Fruit fly (Drosophila melanogaster) whole organism, embryonic: ENCODE results near the gene Chd64.

Experiments used
- Adf1 ChIP-seq: fragments of 200-800 bp; sonication (Bioruptor generic); IDR thresholded peaks from 2 replicates; pipeline ENCODE4 v1.3.6; 2022; ENCODE audit warnings: missing biosample characterization, missing genetic modification characterization
- CG10431 ChIP-seq: fragments of 200-800 bp; sonication (Bioruptor generic); optimal IDR thresholded peaks from 3 replicates; lab custom pipeline; 2018; ENCODE audit warnings: missing biosample characterization, mild to moderate bottlenecking, missing genetic modification characterization
- CG12236 ChIP-seq: fragments of 200-800 bp; sonication (Bioruptor generic); optimal IDR thresholded peaks from 2 replicates; lab custom pipeline; 2016; ENCODE audit warnings: missing biosample characterization, missing genetic modification characterization
- CG13775 ChIP-seq: fragments of 200-800 bp; sonication (Bioruptor generic); optimal IDR thresholded peaks from 3 replicates; lab custom pipeline; 2017; ENCODE audit warnings: missing biosample characterization, mild to moderate bottlenecking, missing genetic modification characterization
- CG14667 ChIP-seq: fragments of 200-800 bp; sonication (Bioruptor generic); IDR thresholded peaks from 2 replicates; pipeline ENCODE4 v1.3.6; 2022; ENCODE audit warnings: missing biosample characterization, missing genetic modification characterization
- CG14860 ChIP-seq: fragments of 200-800 bp; sonication (Bioruptor generic); IDR thresholded peaks from 3 replicates; pipeline ENCODE4 v1.3.6; 2022; ENCODE audit warnings: missing biosample characterization, missing genetic modification characterization; ENCODE audit not compliant: partially characterized antibody
- CG15479 ChIP-seq: fragments of 200-800 bp; sonication (Bioruptor generic); optimal IDR thresholded peaks from 3 replicates; lab custom pipeline; 2019; ENCODE audit warnings: missing biosample characterization, mild to moderate bottlenecking, missing genetic modification characterization, moderate library complexity
- CG16813 ChIP-seq: fragments of 200-800 bp; sonication (Bioruptor generic); IDR thresholded peaks from 3 replicates; pipeline ENCODE4 v1.3.6; 2022; ENCODE audit warnings: missing biosample characterization, missing genetic modification characterization; ENCODE audit not compliant: partially characterized antibody
- CG17186 ChIP-seq: fragments of 200-800 bp; sonication (Bioruptor generic); optimal IDR thresholded peaks from 3 replicates; lab custom pipeline; 2017; ENCODE audit warnings: missing biosample characterization, missing genetic modification reagents, missing genetic modification characterization
- CG2116 ChIP-seq: fragments of 200-800 bp; sonication (Bioruptor generic); optimal IDR thresholded peaks from 3 replicates; lab custom pipeline; 2018; ENCODE audit warnings: missing biosample characterization, mild to moderate bottlenecking, missing genetic modification characterization
- CG2875 ChIP-seq: fragments of 200-800 bp; sonication (Bioruptor generic); optimal IDR thresholded peaks from 2 replicates; lab custom pipeline; 2017; ENCODE audit warnings: missing biosample characterization, mild to moderate bottlenecking, missing genetic modification characterization, missing genetic modification reagents
- CG30020 ChIP-seq: fragments of 200-800 bp; optimal IDR thresholded peaks from 2 replicates; lab custom pipeline; 2019; ENCODE audit warnings: missing biosample characterization, mild to moderate bottlenecking, missing genetic modification characterization, moderate library complexity
- CG42726 ChIP-seq: fragments of 200-800 bp; sonication (Bioruptor generic); IDR thresholded peaks from 2 replicates; pipeline ENCODE4 v1.3.6; 2022; ENCODE audit warnings: missing biosample characterization, missing genetic modification characterization; ENCODE audit not compliant: partially characterized antibody
- CG8924 ChIP-seq: fragments of 200-800 bp; optimal IDR thresholded peaks from 3 replicates; lab custom pipeline; 2019; ENCODE audit warnings: missing biosample characterization, mild to moderate bottlenecking, missing genetic modification characterization, moderate library complexity
- CG9797 ChIP-seq: fragments of 200-800 bp; sonication (Bioruptor generic); optimal IDR thresholded peaks from 3 replicates; lab custom pipeline; 2018; ENCODE audit warnings: missing biosample characterization, mild to moderate bottlenecking, missing genetic modification characterization
- CHES-1-like ChIP-seq: fragments of 200-800 bp; sonication (Bioruptor generic); optimal IDR thresholded peaks from 2 replicates; lab custom pipeline; 2016; ENCODE audit warnings: missing biosample characterization, missing genetic modification characterization
- D ChIP-seq, 2 experiments: fragments of 200-800 bp in 1 of 2; fragments of >200 bp in 1 of 2; sonication (Bioruptor generic) in 1 of 2; optimal IDR thresholded peaks; 2 replicates in 1 of 2; 3 replicates in 1 of 2; lab custom pipeline; 2017; ENCODE audit warnings: mild to moderate bottlenecking in 1 of 2, missing biosample characterization in 1 of 2, missing genetic modification characterization in 1 of 2, missing genetic modification reagents in 1 of 2
- Deaf1 ChIP-seq: fragments of 200-800 bp; optimal IDR thresholded peaks from 3 replicates; lab custom pipeline; 2019; ENCODE audit warnings: missing biosample characterization, mild to moderate bottlenecking, missing genetic modification characterization, moderate library complexity
- Dref ChIP-seq: fragments of 200-800 bp; sonication (Bioruptor generic); IDR thresholded peaks from 2 replicates; pipeline ENCODE4 v1.3.6; 2022; ENCODE audit warnings: missing biosample characterization, missing genetic modification characterization
- H2.0 ChIP-seq: fragments of 200-800 bp; sonication (Bioruptor generic); IDR thresholded peaks from 2 replicates; pipeline ENCODE4 v1.3.6; 2022; ENCODE audit warnings: missing biosample characterization, missing genetic modification characterization
- HLH54F ChIP-seq: fragments of 200-800 bp; sonication (Bioruptor generic); optimal IDR thresholded peaks from 3 replicates; lab custom pipeline; 2016; ENCODE audit warnings: missing biosample characterization, missing genetic modification characterization
- MESR4 ChIP-seq: fragments of 200-800 bp; sonication (Bioruptor generic); optimal IDR thresholded peaks from 2 replicates; lab custom pipeline; 2018; ENCODE audit warnings: missing biosample characterization, mild to moderate bottlenecking, missing genetic modification characterization, moderate library complexity
- Med ChIP-seq: fragments of 200-800 bp; sonication (Bioruptor generic); peaks from one replicate; lab custom pipeline; 2016; ENCODE audit warnings: missing biosample characterization, missing genetic modification characterization, mild to moderate bottlenecking, inconsistent platforms, moderate library complexity
- Nf-YB ChIP-seq: fragments of 200-800 bp; sonication (Bioruptor generic); optimal IDR thresholded peaks from 3 replicates; lab custom pipeline; 2019; ENCODE audit warnings: missing biosample characterization, mild to moderate bottlenecking, missing genetic modification characterization, moderate library complexity
- Opbp ChIP-seq: fragments of 200-800 bp; sonication (Bioruptor generic); IDR thresholded peaks from 3 replicates; pipeline ENCODE4 v1.3.6; 2022; ENCODE audit warnings: missing biosample characterization, missing genetic modification characterization; ENCODE audit not compliant: partially characterized antibody
- PHDP ChIP-seq: fragments of 200-800 bp; sonication (Bioruptor generic); optimal IDR thresholded peaks from 3 replicates; lab custom pipeline; 2018; ENCODE audit warnings: missing biosample characterization, mild to moderate bottlenecking, missing genetic modification characterization, moderate library complexity
- Sin3A ChIP-seq: fragments of >200 bp; optimal IDR thresholded peaks from 2 replicates; lab custom pipeline; 2018
- ara ChIP-seq: fragments of 200-800 bp; sonication (Bioruptor generic); IDR thresholded peaks from 2 replicates; pipeline ENCODE4 v1.3.6; 2022; ENCODE audit warnings: missing biosample characterization, missing genetic modification characterization
- ato ChIP-seq: fragments of 200-800 bp; sonication (Bioruptor generic); IDR thresholded peaks from 2 replicates; pipeline ENCODE4 v1.3.6; 2022; ENCODE audit warnings: missing biosample characterization, missing genetic modification characterization; ENCODE audit not compliant: partially characterized antibody
- bbx ChIP-seq: fragments of 200-800 bp; sonication (Bioruptor generic); IDR thresholded peaks from 2 replicates; pipeline ENCODE4 v1.3.6; 2022; ENCODE audit warnings: missing biosample characterization, missing genetic modification characterization; ENCODE audit not compliant: partially characterized antibody
- chinmo ChIP-seq: fragments of 200-800 bp; sonication (Bioruptor generic); IDR thresholded peaks from 4 replicates; pipeline ENCODE4 v1.3.6; 2022; ENCODE audit warnings: missing biosample characterization, missing genetic modification characterization; ENCODE audit not compliant: partially characterized antibody
- ci ChIP-seq: fragments of 200-800 bp; sonication (Bioruptor generic); IDR thresholded peaks from 3 replicates; pipeline ENCODE4 v1.3.6; 2022; ENCODE audit warnings: missing biosample characterization, missing genetic modification characterization
- crol ChIP-seq: fragments of 200-800 bp; sonication (Bioruptor generic); IDR thresholded peaks from 2 replicates; pipeline ENCODE4 v1.3.6; 2022; ENCODE audit warnings: missing biosample characterization, missing genetic modification characterization
- eve ChIP-seq, 2 experiments: fragments of >200 bp; optimal IDR thresholded peaks; 2 replicates each; lab custom pipeline; 2017; ENCODE audit warnings: missing biosample characterization in 2 of 2, missing genetic modification characterization in 2 of 2
- hb ChIP-seq: fragments of 200-800 bp; sonication (Bioruptor generic); IDR thresholded peaks from 3 replicates; pipeline ENCODE4 v1.3.6; 2022; ENCODE audit warnings: missing biosample characterization, missing genetic modification characterization; ENCODE audit not compliant: partially characterized antibody
- hkb ChIP-seq, 2 experiments: fragments of 200-800 bp in 1 of 2; fragments of >200 bp in 1 of 2; sonication (Bioruptor generic) in 1 of 2; IDR thresholded peaks in 1 of 2; optimal IDR thresholded peaks in 1 of 2; 2 replicates each; pipeline versions ENCODE4 v1.3.6 to Lab custom; 2017 to 2022; ENCODE audit warnings: missing biosample characterization in 1 of 2, missing genetic modification characterization in 1 of 2
- luna ChIP-seq: fragments of 200-800 bp; sonication (Bioruptor generic); optimal IDR thresholded peaks from 2 replicates; lab custom pipeline; 2016; ENCODE audit warnings: missing biosample characterization, missing genetic modification characterization
- mirr ChIP-seq: fragments of 200-800 bp; sonication (Bioruptor generic); optimal IDR thresholded peaks from 3 replicates; lab custom pipeline; 2018; ENCODE audit warnings: missing biosample characterization, mild to moderate bottlenecking, missing genetic modification characterization
- nerfin-2 ChIP-seq: fragments of 200-800 bp; sonication (Bioruptor generic); IDR thresholded peaks from 2 replicates; pipeline ENCODE4 v1.3.6; 2022; ENCODE audit warnings: missing biosample characterization, missing genetic modification characterization; ENCODE audit not compliant: partially characterized antibody
- pan ChIP-seq, 4 experiments: fragments of >200 bp in 3 of 4; fragments of 200-800 bp in 1 of 4; sonication (Bioruptor generic) in 1 of 4; optimal IDR thresholded peaks in 3 of 4; IDR thresholded peaks in 1 of 4; 2 replicates each; pipeline versions ENCODE4 v1.3.6 to Lab custom; 2017 to 2022; ENCODE audit warnings: missing biosample characterization in 2 of 4, missing genetic modification characterization in 2 of 4, mixed read lengths in 1 of 4
- ranshi ChIP-seq: fragments of 200-800 bp; sonication (Bioruptor generic); IDR thresholded peaks from 2 replicates; pipeline ENCODE4 v1.3.6; 2022; ENCODE audit warnings: missing biosample characterization, missing genetic modification characterization
- sna ChIP-seq: fragments of 200-800 bp; sonication (Bioruptor generic); IDR thresholded peaks from 2 replicates; pipeline ENCODE4 v1.3.6; 2022; ENCODE audit warnings: missing biosample characterization, missing genetic modification characterization; ENCODE audit not compliant: partially characterized antibody
- sqz ChIP-seq: fragments of 200-800 bp; sonication (Bioruptor generic); optimal IDR thresholded peaks from 3 replicates; lab custom pipeline; 2018; ENCODE audit warnings: missing biosample characterization, mild to moderate bottlenecking, missing genetic modification characterization
- tio ChIP-seq: fragments of 200-800 bp; sonication (Bioruptor generic); optimal IDR thresholded peaks from 2 replicates; lab custom pipeline; 2017; ENCODE audit warnings: missing biosample characterization, missing genetic modification characterization, inconsistent platforms
- unc-4 ChIP-seq: fragments of 200-800 bp; sonication (Bioruptor generic); IDR thresholded peaks from 2 replicates; pipeline ENCODE4 v1.3.6; 2022; ENCODE audit warnings: missing biosample characterization, missing genetic modification characterization; ENCODE audit not compliant: partially characterized antibody

Chd64 gene

DNA sequence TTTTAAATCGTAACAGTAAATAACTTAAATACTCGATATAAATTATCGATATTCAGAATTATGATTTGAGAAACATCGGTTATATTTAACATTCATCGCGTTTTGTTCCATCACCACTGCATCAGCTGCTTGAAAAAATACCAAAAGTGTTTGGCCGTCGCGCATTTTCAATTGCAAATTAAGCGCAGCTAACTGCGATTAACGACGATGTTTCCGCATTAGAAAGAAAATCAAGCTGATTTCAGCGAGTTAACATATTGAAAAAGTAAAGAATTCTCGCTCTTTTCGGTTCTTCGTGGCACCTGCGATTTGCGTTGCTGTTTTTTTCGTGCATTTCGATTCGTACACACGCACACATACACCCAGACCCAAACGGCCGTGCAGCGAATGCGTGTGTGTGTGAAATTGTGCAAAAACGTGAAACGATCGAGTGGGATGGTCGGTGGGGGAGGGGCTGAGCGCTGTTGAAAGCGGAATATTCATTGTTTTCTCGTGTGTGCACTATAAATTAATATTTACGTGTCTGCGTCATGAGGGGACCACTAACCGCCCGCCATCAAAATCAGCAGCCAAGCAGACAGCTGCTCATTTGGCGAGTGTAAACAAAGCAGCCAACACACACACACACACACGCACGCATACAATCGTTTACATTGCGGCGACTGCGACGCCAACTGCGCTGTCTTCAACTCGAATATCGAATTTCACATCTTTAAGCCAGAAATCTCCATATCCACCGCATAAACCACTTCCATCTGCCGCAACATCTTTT is 13.9 kb downstream of the Chd64 start, which contains the start of gene Ack (continued):
- TF ChIP-seq Med: peak; percentile 58
- peak; percentile 49 for TF ChIP-seq CG8924 (tag; lab: Kevin White, UChicago)
- TF ChIP-seq CHES-1-like (GFP tag; lab: Kevin White, UChicago): peak; percentile 44
- TF ChIP-seq bbx (GFP tag; lab: Robert Waterston, UW): peak; percentile 87
- TF ChIP-seq CG2116 (GFP tag; lab: Kevin White, UChicago): peak; percentile 53
- TF ChIP-seq CG16813 (GFP tag; lab: Robert Waterston, UW): peak; percentile 82
- peak; percentile 39; the same call in 1 of the 3 replicates for TF ChIP-seq hb (GFP tag; lab: Robert Waterston, UW)
- TF ChIP-seq PHDP (tag; lab: Kevin White, UChicago): no peak
- peak; percentile 59; the same call in 1 of the 2 replicates for TF ChIP-seq CG42726
- no peak for TF ChIP-seq pan (optimal IDR thresholded peaks at IDR 0.05; lab: Kevin White, UChicago)
- peak in 1 of 2 experiments; percentile 6 for TF ChIP-seq pan (GFP tag; optimal IDR thresholded peaks at IDR 0.05 in 1 of 2, IDR thresholded peaks at IDR 0.05 in 1 of 2)
- no peak for TF ChIP-seq CG13775 (GFP tag; lab: Kevin White, UChicago)
- no peak for TF ChIP-seq CG12236 (GFP tag; lab: Kevin White, UChicago)
- no peak for TF ChIP-seq CG14667 (GFP tag; lab: Robert Waterston, UW)
- peak; percentile 87 for TF ChIP-seq unc-4
- peak; percentile 95 for TF ChIP-seq Adf1 (GFP tag; lab: Robert Waterston, UW)
- no peak for TF ChIP-seq eve (GFP tag; optimal IDR thresholded peaks at IDR 0.05; lab: Kevin White, UChicago)
- 0 out of 3 replicates have a peak, but pooled peaks have one; percentile 23 for TF ChIP-seq ci
- peak; percentile 64 for TF ChIP-seq sna (GFP tag; lab: Robert Waterston, UW)
- no peak for TF ChIP-seq HLH54F
- peak; percentile 3 for TF ChIP-seq CG30020 (tag; lab: Kevin White, UChicago)
- no peak for TF ChIP-seq CG10431
- TF ChIP-seq crol (GFP tag; lab: Robert Waterston, UW): 0 out of 2 replicates have a peak, but pooled peaks have one; percentile 49
- no peak for TF ChIP-seq CG2875 (GFP tag; lab: Kevin White, UChicago)
- TF ChIP-seq CG15479: peak; percentile 91
- TF ChIP-seq CG14860 (GFP tag; lab: Robert Waterston, UW): peak; percentile 67
- 0 out of 2 replicates have a peak, but pooled peaks have one; percentile 14 for TF ChIP-seq ara (GFP tag; lab: Robert Waterston, UW)
- TF ChIP-seq Nf-YB: peak; percentile 0
- TF ChIP-seq ranshi (GFP tag; lab: Robert Waterston, UW): peak; percentile 28; the same call in 1 of the 2 replicates
- TF ChIP-seq CG9797 (GFP tag; lab: Kevin White, UChicago): peak; percentile 42
- TF ChIP-seq D (optimal IDR thresholded peaks at IDR 0.05; lab: Kevin White, UChicago): peak; percentile 58
- no peak for TF ChIP-seq D (GFP tag; optimal IDR thresholded peaks at IDR 0.05; lab: Kevin White, UChicago)
- TF ChIP-seq H2.0: no peak
- peak; percentile 43 for TF ChIP-seq CG17186 (GFP tag; lab: Kevin White, UChicago)
- peak; percentile 49 for TF ChIP-seq Sin3A (lab: Kevin White, UChicago)
- TF ChIP-seq luna (GFP tag; lab: Kevin White, UChicago): no peak
- peak; percentile 82 for TF ChIP-seq Opbp (GFP tag; lab: Robert Waterston, UW)
- no peak for TF ChIP-seq tio
- TF ChIP-seq Deaf1 (tag; lab: Kevin White, UChicago): peak; percentile 38
- peak; percentile 65 for TF ChIP-seq nerfin-2
- peak; percentile 17; the same call in 1 of the 2 replicates for TF ChIP-seq ato (GFP tag; lab: Robert Waterston, UW)
- peak; percentile 57 for TF ChIP-seq MESR4 (GFP tag; lab: Kevin White, UChicago)
- TF ChIP-seq hkb (optimal IDR thresholded peaks at IDR 0.05; lab: Kevin White, UChicago): no peak
- TF ChIP-seq hkb (GFP tag; IDR thresholded peaks at IDR 0.05; lab: Robert Waterston, UW): no peak; the same call in 1 of the 2 replicates
- TF ChIP-seq mirr (GFP tag; lab: Kevin White, UChicago): peak; percentile 18
- peak; percentile 89 for TF ChIP-seq chinmo
- peak; percentile 46 for TF ChIP-seq sqz
- TF ChIP-seq Dref (GFP tag; lab: Robert Waterston, UW): peak; percentile 78
